Fruit fly (Drosophila melanogaster): Measurements from ENCODE around the gene Sema1a.

DNA sequence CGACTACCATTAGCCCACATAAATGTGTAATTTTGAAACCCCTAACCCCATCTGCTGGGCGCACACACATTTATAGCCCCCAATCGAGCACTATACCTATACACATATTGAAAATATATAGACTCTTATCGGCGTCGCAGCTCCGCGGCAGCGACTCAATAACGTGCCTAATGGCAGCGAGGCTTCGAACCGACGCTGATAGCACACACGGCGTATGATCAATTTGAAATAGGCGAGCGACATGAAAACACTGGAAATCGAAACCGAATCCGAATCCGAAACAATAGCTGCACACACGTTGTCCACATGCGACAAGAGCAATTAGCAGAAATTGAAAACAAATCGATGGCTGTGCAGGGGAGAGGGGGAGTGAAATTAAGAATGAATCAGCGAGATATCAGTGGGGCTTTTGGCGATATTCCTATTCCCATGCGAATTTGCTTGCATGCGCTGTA lies 152.3 kb downstream of the Sema1a start:
- TF ChIP-seq Eip74EF (GFP tag; optimal IDR thresholded peaks at IDR 0.05): no peak
- TF ChIP-seq Usf (GFP tag; optimal IDR thresholded peaks at IDR 0.05): no peak
- no peak for TF ChIP-seq disco-r (GFP tag; optimal IDR thresholded peaks at IDR 0.05)
- TF ChIP-seq vfl (GFP tag; optimal IDR thresholded peaks at IDR 0.05): no peak

Measured in whole organism, embryonic.